Worm (Caenorhabditis elegans) whole organism, L1 larva: ENCODE data around the gene spcs-2.

Experiments
- C04F5.9 ChIP-seq: sonication (generic microtip); optimal IDR thresholded peaks from 2 replicates; lab custom pipeline; 2016; ENCODE audit warnings: missing genetic modification characterization, missing compliant biosample characterization
- F16B12.6 ChIP-seq: fragments of 150-350 bp; optimal IDR thresholded peaks from 2 replicates; lab custom pipeline; 2014; ENCODE audit warnings: missing biosample characterization, missing genetic modification characterization
- Y116A8C.19 ChIP-seq: sonication (generic microtip); optimal IDR thresholded peaks from 2 replicates; lab custom pipeline; 2016; ENCODE audit warnings: missing compliant biosample characterization, missing genetic modification characterization, borderline replicate concordance
- alr-1 ChIP-seq: fragments of 200-800 bp; sonication (Bioruptor generic); optimal IDR thresholded peaks from 2 replicates; lab custom pipeline; 2018; ENCODE audit warnings: borderline replicate concordance, mild to moderate bottlenecking, missing genetic modification characterization, missing compliant biosample characterization
- aly-2 ChIP-seq: fragments of 150-350 bp; optimal IDR thresholded peaks from 2 replicates; lab custom pipeline; 2014; ENCODE audit warnings: missing biosample characterization, missing genetic modification characterization
- ama-1 ChIP-seq: fragments of 150-350 bp; optimal IDR thresholded peaks from 2 replicates; lab custom pipeline; 2014
- ceh-63 ChIP-seq: fragments of 200-800 bp; sonication (Bioruptor generic); optimal IDR thresholded peaks from 2 replicates; lab custom pipeline; 2018; ENCODE audit warnings: mild to moderate bottlenecking, missing genetic modification characterization, missing compliant biosample characterization
- ceh-8 ChIP-seq: fragments of 200-800 bp; sonication (Bioruptor generic); optimal IDR thresholded peaks from 2 replicates; lab custom pipeline; 2018; ENCODE audit warnings: mild to moderate bottlenecking, missing genetic modification characterization, moderate library complexity, missing compliant biosample characterization
- ceh-88 ChIP-seq: fragments of 200-800 bp; sonication (Bioruptor generic); IDR thresholded peaks from 2 replicates; pipeline ENCODE4 v1.3.6; 2022; ENCODE audit warnings: missing genetic modification characterization, missing compliant biosample characterization
- ces-1 ChIP-seq: fragments of 150-350 bp; optimal IDR thresholded peaks from 2 replicates; lab custom pipeline; 2014; ENCODE audit warnings: missing biosample characterization, missing genetic modification reagents, missing genetic modification characterization
- efl-1 ChIP-seq, 4 experiments: fragments of 150-350 bp; optimal IDR thresholded peaks in 3 of 4; peaks in 1 of 4; 1 replicate in 1 of 4; 2 replicates in 3 of 4; lab custom pipeline; 2014; ENCODE audit warnings: missing biosample characterization in 2 of 4, missing genetic modification characterization in 2 of 4, missing genetic modification reagents in 2 of 4
- efl-3 ChIP-seq: fragments of 200-800 bp; sonication (Bioruptor generic); optimal IDR thresholded peaks from 2 replicates; lab custom pipeline; 2018; ENCODE audit warnings: mild to moderate bottlenecking, missing genetic modification characterization, missing compliant biosample characterization
- egl-13 ChIP-seq: sonication (generic microtip); optimal IDR thresholded peaks from 2 replicates; lab custom pipeline; 2016; ENCODE audit warnings: missing genotype, missing genetic modification reagents, missing genetic modification characterization, missing compliant biosample characterization
- elt-2 ChIP-seq: sonication (generic microtip); optimal IDR thresholded peaks from 2 replicates; lab custom pipeline; 2016; ENCODE audit warnings: missing genetic modification characterization, mild to moderate bottlenecking, inconsistent platforms, missing compliant biosample characterization, missing genetic modification reagents
- elt-3 ChIP-seq, 6 experiments: fragments of 150-350 bp in 1 of 6; sonication (generic microtip); optimal IDR thresholded peaks; 2 replicates each; lab custom pipeline; 2017 to 2018; ENCODE audit warnings: missing biosample characterization in 6 of 6, missing genetic modification characterization in 6 of 6, inconsistent platforms in 1 of 6
- ets-5 ChIP-seq: fragments of 200-800 bp; sonication (Bioruptor generic); IDR thresholded peaks from 2 replicates; pipeline ENCODE4 v1.3.6; 2022; ENCODE audit warnings: missing genetic modification characterization, missing compliant biosample characterization
- fkh-10 ChIP-seq: sonication (generic microtip); optimal IDR thresholded peaks from 2 replicates; lab custom pipeline; 2017; ENCODE audit warnings: missing biosample characterization, missing genetic modification reagents, missing genetic modification characterization
- fkh-8 ChIP-seq: sonication (generic microtip); optimal IDR thresholded peaks from 2 replicates; lab custom pipeline; 2016; ENCODE audit warnings: mild to moderate bottlenecking, missing genetic modification characterization, missing compliant biosample characterization
- fos-1 ChIP-seq: fragments of 150-350 bp; optimal IDR thresholded peaks from 2 replicates; lab custom pipeline; 2014; ENCODE audit warnings: missing biosample characterization, missing genetic modification characterization
- grh-1 ChIP-seq: fragments of 200-800 bp; sonication (Bioruptor generic); IDR thresholded peaks from 2 replicates; pipeline ENCODE4 v1.3.6; 2022; ENCODE audit warnings: missing genetic modification reagents, missing genetic modification characterization, missing compliant biosample characterization
- hlh-17 ChIP-seq: fragments of 200-800 bp; sonication (Bioruptor generic); optimal IDR thresholded peaks from 2 replicates; lab custom pipeline; 2018; ENCODE audit warnings: missing genetic modification characterization, mild to moderate bottlenecking, missing compliant biosample characterization, moderate library complexity, borderline replicate concordance
- hlh-4 ChIP-seq: sonication (generic microtip); optimal IDR thresholded peaks from 2 replicates; lab custom pipeline; 2016; ENCODE audit warnings: mild to moderate bottlenecking, missing genetic modification characterization, missing compliant biosample characterization
- irx-1 ChIP-seq: sonication (generic microtip); optimal IDR thresholded peaks from 2 replicates; lab custom pipeline; 2016; ENCODE audit warnings: missing genetic modification characterization, missing compliant biosample characterization
- isw-1 ChIP-seq: fragments of 200-800 bp; sonication (Bioruptor generic); IDR thresholded peaks from 2 replicates; pipeline ENCODE4 v1.3.6; 2022; ENCODE audit warnings: missing genetic modification characterization, missing compliant biosample characterization
- jun-1 ChIP-seq: fragments of 150-350 bp; optimal IDR thresholded peaks from 2 replicates; lab custom pipeline; 2014; ENCODE audit warnings: missing biosample characterization, missing genetic modification reagents, missing genetic modification characterization
- lin-15B ChIP-seq: fragments of 150-350 bp; sonication (generic microtip); optimal IDR thresholded peaks from 3 replicates; lab custom pipeline; 2014; ENCODE audit warnings: missing biosample characterization, missing genetic modification characterization
- lin-39 ChIP-seq: fragments of 150-350 bp; optimal IDR thresholded peaks from 2 replicates; lab custom pipeline; 2014; ENCODE audit warnings: missing biosample characterization, missing genetic modification reagents, missing genetic modification characterization
- lsy-2 ChIP-seq, 2 experiments: fragments of 150-350 bp; optimal IDR thresholded peaks; 2 replicates each; lab custom pipeline; 2014; ENCODE audit warnings: missing biosample characterization in 2 of 2, missing genetic modification characterization in 2 of 2
- mdl-1 ChIP-seq, 2 experiments: fragments of 150-350 bp; optimal IDR thresholded peaks; 2 replicates each; lab custom pipeline; 2014 to 2017; ENCODE audit warnings: missing biosample characterization in 2 of 2, missing genetic modification characterization in 2 of 2, inconsistent platforms in 1 of 2
- mep-1 ChIP-seq: fragments of 150-350 bp; optimal IDR thresholded peaks from 2 replicates; lab custom pipeline; 2014; ENCODE audit warnings: missing biosample characterization, missing genetic modification characterization
- nhr-11 ChIP-seq: fragments of 150-350 bp; optimal IDR thresholded peaks from 2 replicates; lab custom pipeline; 2014; ENCODE audit warnings: missing biosample characterization, missing genetic modification characterization
- nhr-12 ChIP-seq: sonication (generic microtip); optimal IDR thresholded peaks from 2 replicates; lab custom pipeline; 2017; ENCODE audit warnings: missing biosample characterization, missing genetic modification characterization
- nhr-20 ChIP-seq: sonication (generic microtip); optimal IDR thresholded peaks from 2 replicates; lab custom pipeline; 2016; ENCODE audit warnings: mild to moderate bottlenecking, missing genetic modification characterization, missing compliant biosample characterization
- nhr-28 ChIP-seq: fragments of 150-350 bp; optimal IDR thresholded peaks from 2 replicates; lab custom pipeline; 2014; ENCODE audit warnings: missing biosample characterization, missing genetic modification characterization
- nhr-47 ChIP-seq: sonication (generic microtip); optimal IDR thresholded peaks from 2 replicates; lab custom pipeline; 2016; ENCODE audit warnings: mild to moderate bottlenecking, missing genetic modification characterization, moderate library complexity, missing compliant biosample characterization
- nhr-71 ChIP-seq: sonication (generic microtip); optimal IDR thresholded peaks from 2 replicates; lab custom pipeline; 2016; ENCODE audit warnings: mild to moderate bottlenecking, missing genetic modification characterization, moderate library complexity, missing compliant biosample characterization
- nhr-77 ChIP-seq: fragments of 150-350 bp; optimal IDR thresholded peaks from 2 replicates; lab custom pipeline; 2014; ENCODE audit warnings: missing biosample characterization, missing genetic modification characterization
- nhr-90 ChIP-seq: sonication (generic microtip); optimal IDR thresholded peaks from 2 replicates; lab custom pipeline; 2016; ENCODE audit warnings: mild to moderate bottlenecking, missing genetic modification characterization, missing compliant biosample characterization; ENCODE audit not compliant: poor library complexity
- pag-3 ChIP-seq: sonication (generic microtip); optimal IDR thresholded peaks from 2 replicates; lab custom pipeline; 2017; ENCODE audit warnings: missing genetic modification characterization, mild to moderate bottlenecking, missing compliant biosample characterization, antibody characterized with exemption, borderline replicate concordance; ENCODE audit not compliant: insufficient read depth
- pax-3 ChIP-seq: fragments of 200-800 bp; sonication (Bioruptor generic); optimal IDR thresholded peaks from 2 replicates; lab custom pipeline; 2018; ENCODE audit warnings: mild to moderate bottlenecking, missing genetic modification characterization, moderate library complexity, missing compliant biosample characterization
- rnt-1 ChIP-seq: sonication (generic microtip); optimal IDR thresholded peaks from 2 replicates; lab custom pipeline; 2016; ENCODE audit warnings: mild to moderate bottlenecking, missing genetic modification characterization, moderate library complexity, missing compliant biosample characterization
- snu-23 ChIP-seq: sonication (generic microtip); optimal IDR thresholded peaks from 2 replicates; lab custom pipeline; 2016; ENCODE audit warnings: missing genetic modification characterization, missing compliant biosample characterization
- swsn-7 ChIP-seq: sonication (generic microtip); optimal IDR thresholded peaks from 2 replicates; lab custom pipeline; 2016; ENCODE audit warnings: missing genetic modification characterization, missing compliant biosample characterization
- tbx-2 ChIP-seq: sonication (generic microtip); optimal IDR thresholded peaks from 2 replicates; lab custom pipeline; 2016; ENCODE audit warnings: missing genetic modification characterization, missing compliant biosample characterization
- tlp-1 ChIP-seq: fragments of 150-350 bp; optimal IDR thresholded peaks from 2 replicates; lab custom pipeline; 2014; ENCODE audit warnings: missing biosample characterization, missing genetic modification characterization
- unc-130 ChIP-seq: fragments of 150-350 bp; optimal IDR thresholded peaks from 2 replicates; lab custom pipeline; 2017; ENCODE audit warnings: missing biosample characterization, missing genetic modification characterization, inconsistent platforms
- unc-30 ChIP-seq: sonication (generic microtip); optimal IDR thresholded peaks from 2 replicates; lab custom pipeline; 2017; ENCODE audit warnings: missing biosample characterization, missing genetic modification characterization
- unc-86 ChIP-seq: sonication (generic microtip); optimal IDR thresholded peaks from 2 replicates; lab custom pipeline; 2016; ENCODE audit warnings: missing genetic modification characterization, missing compliant biosample characterization
- vab-15 ChIP-seq: sonication (generic microtip); optimal IDR thresholded peaks from 2 replicates; lab custom pipeline; 2017; ENCODE audit warnings: missing genotype, mild to moderate bottlenecking, missing genetic modification characterization, missing compliant biosample characterization
- xbp-1 ChIP-seq: sonication (generic microtip); optimal IDR thresholded peaks from 2 replicates; lab custom pipeline; 2016; ENCODE audit warnings: missing genetic modification characterization, missing compliant biosample characterization
- zag-1 ChIP-seq: fragments of 150-350 bp; optimal IDR thresholded peaks from 2 replicates; lab custom pipeline; 2014; ENCODE audit warnings: missing biosample characterization, missing genetic modification characterization
- ztf-11 ChIP-seq, 2 experiments: sonication (generic microtip); optimal IDR thresholded peaks; 2 replicates each; lab custom pipeline; 2016 to 2017; ENCODE audit warnings: missing genetic modification characterization in 2 of 2, missing biosample characterization in 1 of 2, missing compliant biosample characterization in 1 of 2
- ztf-4 ChIP-seq: fragments of 150-350 bp; optimal IDR thresholded peaks from 2 replicates; lab custom pipeline; 2014; ENCODE audit warnings: missing biosample characterization, missing genetic modification characterization

Gene spcs-2

ce11 chrIII:12842858-12843257 lies 32.0 kb upstream of the spcs-2 start:
- no peak for TF ChIP-seq alr-1 (tag; lab: Kevin White, UChicago)
- no peak for TF ChIP-seq ets-5 (GFP tag; lab: Robert Waterston, UW)
- no peak for TF ChIP-seq vab-15 (tag; lab: Kevin White, UChicago)
- no peak for TF ChIP-seq nhr-47 (tag; lab: Kevin White, UChicago)
- no peak for TF ChIP-seq rnt-1
- TF ChIP-seq unc-86 (tag; lab: Kevin White, UChicago), result no peak
- no peak for TF ChIP-seq ceh-88 (GFP tag; lab: Robert Waterston, UW)
- TF ChIP-seq irx-1, result no peak
- TF ChIP-seq ceh-63 (GFP tag; lab: Kevin White, UChicago), result no peak
- peak; percentile 5 for TF ChIP-seq nhr-90 (tag; lab: Kevin White, UChicago)
- no peak for TF ChIP-seq lin-15B
- TF ChIP-seq ztf-11 (tag; optimal IDR thresholded peaks at IDR 0.05; lab: Kevin White, UChicago), result no peak
- TF ChIP-seq zag-1 (tag; lab: Kevin White, UChicago), result no peak
- no peak for TF ChIP-seq ceh-8 (GFP tag; lab: Kevin White, UChicago)
- TF ChIP-seq elt-3 (tag; optimal IDR thresholded peaks at IDR 0.05; lab: Kevin White, UChicago), result peak in 1 of 6 experiments; percentile 28
- no peak for TF ChIP-seq pax-3 (tag; lab: Kevin White, UChicago)
- TF ChIP-seq nhr-12 (tag; lab: Kevin White, UChicago), result no peak
- no peak for TF ChIP-seq lin-39 (tag; lab: Kevin White, UChicago)
- TF ChIP-seq tlp-1 (tag; lab: Kevin White, UChicago), result no peak
- TF ChIP-seq hlh-4 (tag; lab: Kevin White, UChicago), result no peak
- TF ChIP-seq tbx-2 (tag; lab: Kevin White, UChicago), result peak; percentile 13
- TF ChIP-seq efl-3 (GFP tag; lab: Kevin White, UChicago), result no peak
- TF ChIP-seq fos-1 (tag; lab: Kevin White, UChicago), result no peak
- TF ChIP-seq mdl-1 (tag; optimal IDR thresholded peaks at IDR 0.05; lab: Kevin White, UChicago), result peak in 1 of 2 experiments; percentile 29
- TF ChIP-seq grh-1 (GFP tag; lab: Robert Waterston, UW), result no peak
- peak; percentile 22 for TF ChIP-seq nhr-71 (tag; lab: Kevin White, UChicago)
- TF ChIP-seq elt-2 (tag; lab: Kevin White, UChicago), result no peak
- TF ChIP-seq unc-30 (tag; lab: Kevin White, UChicago), result no peak
- no peak for TF ChIP-seq F16B12.6 (tag; lab: Kevin White, UChicago)
- TF ChIP-seq nhr-77 (tag; lab: Kevin White, UChicago), result no peak
- no peak for TF ChIP-seq efl-1 (optimal IDR thresholded peaks at IDR 0.05; lab: Kevin White, UChicago)
- TF ChIP-seq efl-1 (GFP tag; optimal IDR thresholded peaks at IDR 0.05 in 1 of 2; lab: Kevin White, UChicago), result no peak
- TF ChIP-seq C04F5.9 (tag; lab: Kevin White, UChicago), result no peak
- no peak for TF ChIP-seq fkh-8 (tag; lab: Kevin White, UChicago)
- TF ChIP-seq snu-23 (GFP tag; lab: Kevin White, UChicago), result peak; percentile 28
- TF ChIP-seq mep-1 (tag; lab: Kevin White, UChicago), result no peak
- no peak for TF ChIP-seq ztf-4
- TF ChIP-seq lsy-2 (tag; optimal IDR thresholded peaks at IDR 0.05; lab: Kevin White, UChicago), result no peak
- TF ChIP-seq ces-1 (GFP tag; lab: Kevin White, UChicago), result no peak
- TF ChIP-seq nhr-11, result no peak
- TF ChIP-seq hlh-17 (GFP tag; lab: Kevin White, UChicago), result no peak
- peak; percentile 46 for TF ChIP-seq nhr-20 (tag; lab: Kevin White, UChicago)
- no peak for TF ChIP-seq isw-1
- no peak for TF ChIP-seq nhr-28 (tag; lab: Kevin White, UChicago)
- no peak for TF ChIP-seq jun-1 (tag; lab: Kevin White, UChicago)
- no peak for TF ChIP-seq pag-3
- no peak for TF ChIP-seq egl-13 (tag; lab: Kevin White, UChicago)
- no peak for TF ChIP-seq aly-2 (tag; lab: Kevin White, UChicago)
- no peak for TF ChIP-seq Y116A8C.19 (tag; lab: Kevin White, UChicago)
- TF ChIP-seq fkh-10 (GFP tag; lab: Kevin White, UChicago), result no peak
- TF ChIP-seq ama-1 (lab: Kevin White, UChicago), result no peak
- TF ChIP-seq unc-130 (tag; lab: Kevin White, UChicago), result peak; percentile 36
- TF ChIP-seq swsn-7 (tag; lab: Kevin White, UChicago), result no peak
- TF ChIP-seq xbp-1 (tag; lab: Kevin White, UChicago), result no peak
